Worm (Caenorhabditis elegans): ENCODE data around the gene mpst-7.

Gene mpst-7

DNA sequence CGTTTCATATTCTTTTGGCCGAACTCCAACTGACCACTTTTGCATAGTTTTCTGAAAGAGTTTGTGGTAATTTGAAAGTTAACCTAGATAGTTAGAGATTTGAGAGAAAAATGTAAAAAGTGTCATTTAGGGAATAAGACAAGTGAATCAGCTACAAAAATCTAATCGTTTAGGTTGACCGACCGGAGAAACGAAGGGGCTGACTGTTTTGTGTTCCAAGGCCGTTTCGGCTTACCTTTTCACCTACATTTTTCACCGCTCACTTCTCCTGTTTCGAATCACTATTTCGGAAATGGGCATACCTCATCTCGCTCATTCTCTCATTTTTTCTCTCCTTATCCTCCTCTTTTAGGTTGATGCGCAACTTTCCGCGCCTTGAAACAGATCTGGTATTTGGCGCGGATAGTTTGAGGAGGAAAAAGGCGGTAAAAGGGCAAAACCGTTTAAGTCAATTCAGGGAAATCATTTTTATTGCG lies at the start of gene mpst-7:
mpst-7 (minus strand) TSS at position 51 of the 476 bp plus-strand sequence.
- TF ChIP-seq tra-4 (tag; optimal IDR thresholded peaks at IDR 0.05) (no peak), scrt-1 (GFP tag; IDR thresholded peaks at IDR 0.05) (no peak)

DNA sequence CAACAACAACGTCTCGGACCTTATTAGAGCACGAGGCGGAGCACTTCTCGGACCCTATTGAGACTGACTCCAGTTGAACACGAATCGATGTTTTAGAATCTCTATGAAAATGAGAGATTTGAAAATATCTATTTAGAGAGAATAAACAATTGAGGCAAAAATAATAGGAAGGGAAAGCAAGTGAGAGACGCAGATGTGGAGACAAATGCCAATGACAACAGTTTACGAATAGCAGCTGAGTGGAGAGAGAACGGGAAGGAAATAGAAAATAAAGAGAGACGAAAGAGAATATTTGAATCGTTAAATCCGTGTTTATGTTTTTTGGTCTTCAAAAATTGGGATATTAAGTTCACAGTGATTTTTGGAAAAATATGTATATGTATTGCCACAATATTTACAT lies 48.9 kb upstream of the mpst-7 start:
- no peak for TF ChIP-seq pes-1 (GFP tag; IDR thresholded peaks at IDR 0.05)
- TF ChIP-seq hmbx-1 (tag; optimal IDR thresholded peaks at IDR 0.05): no peak
- TF ChIP-seq ceh-13 (GFP tag; optimal IDR thresholded peaks at IDR 0.05): no peak
- TF ChIP-seq sea-1 (GFP tag; conservative IDR thresholded peaks at IDR 0.05): no peak
- TF ChIP-seq F13C5.2 (tag; optimal IDR thresholded peaks at IDR 0.05): no peak
- TF ChIP-seq hmg-4 (GFP tag; optimal IDR thresholded peaks at IDR 0.05): no peak
- no peak for TF ChIP-seq hnd-1 (tag; optimal IDR thresholded peaks at IDR 0.05)
- no peak for TF ChIP-seq ceh-36 (tag; optimal IDR thresholded peaks at IDR 0.05)
- TF ChIP-seq flt-1 (GFP tag; IDR thresholded peaks at IDR 0.05): no peak
- TF ChIP-seq tbx-37 (GFP tag; conservative IDR thresholded peaks at IDR 0.05): no peak

DNA sequence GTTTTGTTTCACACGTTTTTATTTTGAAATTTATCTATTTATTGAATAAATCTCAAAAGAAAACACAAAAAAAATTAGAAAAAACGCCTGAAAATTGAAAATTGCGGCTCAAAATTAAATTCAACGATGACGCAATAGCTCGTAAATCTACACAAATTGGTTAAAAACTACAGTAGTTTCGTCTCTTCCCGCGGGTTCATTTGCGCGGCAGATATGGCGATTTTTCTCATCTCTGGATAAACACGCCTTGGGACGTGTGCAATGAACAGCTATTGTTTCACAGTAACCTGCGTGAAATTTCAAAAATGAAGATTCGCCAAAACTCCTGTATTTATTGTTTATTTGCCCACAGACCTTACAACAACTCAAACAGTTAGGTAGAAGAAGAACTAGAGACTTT lies 48.3 kb upstream of the mpst-7 start:
- TF ChIP-seq scrt-1 (GFP tag; IDR thresholded peaks at IDR 0.05): no peak
- no peak for TF ChIP-seq B0310.2 (tag; optimal IDR thresholded peaks at IDR 0.05)
- TF ChIP-seq hmg-4 (GFP tag; optimal IDR thresholded peaks at IDR 0.05): no peak
- no peak for TF ChIP-seq ama-1 (optimal IDR thresholded peaks at IDR 0.05)
- no peak for TF ChIP-seq ceh-13 (GFP tag; optimal IDR thresholded peaks at IDR 0.05)
- TF ChIP-seq ceh-36 (tag; optimal IDR thresholded peaks at IDR 0.05): no peak
- TF ChIP-seq hmbx-1 (tag; optimal IDR thresholded peaks at IDR 0.05): no peak
- no peak for TF ChIP-seq tbx-11 (GFP tag; IDR thresholded peaks at IDR 0.05)
- no peak for TF ChIP-seq tra-4 (tag; optimal IDR thresholded peaks at IDR 0.05)
- TF ChIP-seq F13C5.2 (tag; optimal IDR thresholded peaks at IDR 0.05): no peak
- TF ChIP-seq aly-1 (tag; optimal IDR thresholded peaks at IDR 0.05): no peak
- TF ChIP-seq hnd-1 (tag; optimal IDR thresholded peaks at IDR 0.05): no peak
- no peak for TF ChIP-seq ets-7 (tag; optimal IDR thresholded peaks at IDR 0.05)
- no peak for TF ChIP-seq sea-1 (GFP tag; conservative IDR thresholded peaks at IDR 0.05)
- TF ChIP-seq pes-1 (GFP tag; IDR thresholded peaks at IDR 0.05): no peak
- no peak for TF ChIP-seq tbx-37 (GFP tag; conservative IDR thresholded peaks at IDR 0.05)
- no peak for TF ChIP-seq flt-1 (GFP tag; IDR thresholded peaks at IDR 0.05)

DNA sequence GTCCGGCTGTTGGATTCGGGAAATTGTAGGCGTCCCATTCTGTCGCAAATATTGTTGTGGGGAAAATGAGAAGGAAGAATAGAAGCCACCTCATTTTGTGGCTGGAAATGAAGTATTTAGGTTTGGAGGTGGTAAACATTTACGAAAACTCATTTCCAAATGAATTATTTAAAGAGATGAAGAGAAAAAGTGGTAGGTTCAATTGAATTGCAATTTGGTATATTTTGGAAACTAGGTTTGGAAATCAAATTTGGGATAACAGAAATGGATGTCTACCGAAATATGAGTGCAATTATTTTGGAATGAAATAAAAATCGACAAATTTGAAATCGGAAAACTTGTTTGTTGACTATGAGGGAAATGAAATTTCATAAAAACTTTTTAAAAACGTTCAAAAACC lies 47.9 kb upstream of the mpst-7 start, which contains the start of gene F15B9.10:
F15B9.10 (minus strand) TSS at position 101 of the 400 bp plus-strand sequence.
- TF ChIP-seq ama-1 (optimal IDR thresholded peaks at IDR 0.05): no peak
- TF ChIP-seq aly-1 (tag; optimal IDR thresholded peaks at IDR 0.05): no peak
- no peak for TF ChIP-seq hmg-4 (GFP tag; optimal IDR thresholded peaks at IDR 0.05)
- TF ChIP-seq ceh-13 (GFP tag; optimal IDR thresholded peaks at IDR 0.05): no peak
- no peak for TF ChIP-seq hmbx-1 (tag; optimal IDR thresholded peaks at IDR 0.05)
- no peak for TF ChIP-seq ets-7 (tag; optimal IDR thresholded peaks at IDR 0.05)
- TF ChIP-seq scrt-1 (GFP tag; IDR thresholded peaks at IDR 0.05): no peak
- no peak for TF ChIP-seq tra-4 (tag; optimal IDR thresholded peaks at IDR 0.05)
- TF ChIP-seq tbx-37 (GFP tag; conservative IDR thresholded peaks at IDR 0.05): no peak
- no peak for TF ChIP-seq hnd-1 (tag; optimal IDR thresholded peaks at IDR 0.05)
- no peak for TF ChIP-seq ceh-36 (tag; optimal IDR thresholded peaks at IDR 0.05)
- no peak for TF ChIP-seq sea-1 (GFP tag; conservative IDR thresholded peaks at IDR 0.05)
- no peak for TF ChIP-seq tbx-11 (GFP tag; IDR thresholded peaks at IDR 0.05)

DNA sequence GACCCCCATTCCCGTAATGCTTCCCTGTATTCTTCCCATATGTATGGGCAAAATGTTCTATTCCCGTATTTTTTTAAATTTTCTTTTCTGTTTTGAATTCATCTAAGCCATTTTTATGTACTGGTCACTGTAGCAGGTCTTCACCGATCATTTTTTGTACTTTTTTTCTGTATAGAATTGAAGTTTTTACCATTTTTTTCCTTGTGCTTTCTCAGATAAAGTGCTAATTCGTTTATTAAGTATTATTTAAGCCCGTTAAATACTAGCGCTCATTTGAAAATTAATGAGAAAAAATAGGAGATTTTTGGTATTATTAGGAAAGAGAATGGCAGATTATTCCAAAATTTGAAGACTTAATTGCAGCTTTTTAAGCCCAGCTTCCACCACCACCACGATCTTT lies 45.8 kb upstream of the mpst-7 start:
- no peak for TF ChIP-seq pes-1 (GFP tag; IDR thresholded peaks at IDR 0.05)
- TF ChIP-seq ets-7 (tag; optimal IDR thresholded peaks at IDR 0.05): no peak

DNA sequence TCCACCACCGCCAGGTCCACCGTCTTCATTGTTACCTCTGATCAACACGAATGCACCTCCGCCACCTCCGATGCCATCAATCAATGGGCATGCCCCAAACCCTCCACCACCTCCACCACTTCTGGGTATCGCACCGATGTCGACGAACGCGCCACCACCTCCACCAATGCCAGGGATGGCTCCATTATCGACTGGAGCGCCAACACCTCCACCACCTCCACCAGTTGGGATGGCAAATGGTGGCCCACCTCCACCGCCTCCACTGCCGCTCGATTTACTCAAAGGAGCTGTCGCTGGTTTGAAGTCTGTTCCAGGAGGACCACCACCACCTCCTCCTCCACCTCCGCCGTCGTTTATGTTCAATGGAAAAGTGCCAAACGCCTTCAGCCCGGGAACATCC lies 43.4 kb upstream of the mpst-7 start:
- TF ChIP-seq ceh-36 (tag; optimal IDR thresholded peaks at IDR 0.05) (no peak), tbx-37 (GFP tag; conservative IDR thresholded peaks at IDR 0.05) (no peak)

DNA sequence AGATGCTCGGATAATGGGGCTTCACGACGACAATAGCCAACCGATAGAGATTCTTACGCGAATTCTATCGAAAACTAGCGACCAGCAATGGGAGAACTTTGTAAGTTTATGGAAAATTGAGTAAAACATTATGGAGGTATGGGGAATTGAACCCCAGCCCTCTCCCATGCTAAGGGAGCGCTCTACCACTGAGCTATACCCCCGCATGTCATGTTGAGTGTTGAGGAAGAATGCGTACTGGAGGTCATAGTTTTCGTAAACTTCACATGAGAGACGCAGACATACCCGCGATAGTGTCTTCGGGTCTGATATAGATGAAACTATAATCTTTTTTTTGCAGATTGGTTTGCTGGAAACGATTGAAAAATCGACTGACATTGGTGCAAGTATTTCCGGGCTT lies 42.4 kb upstream of the mpst-7 start:
- peak; percentile 88 for TF ChIP-seq tbx-11 (GFP tag; IDR thresholded peaks at IDR 0.05)
- TF ChIP-seq B0310.2 (tag; optimal IDR thresholded peaks at IDR 0.05): peak; percentile 86
- peak; percentile 76 for TF ChIP-seq ceh-13 (GFP tag; optimal IDR thresholded peaks at IDR 0.05)
- peak; percentile 83 for TF ChIP-seq tbx-37 (GFP tag; conservative IDR thresholded peaks at IDR 0.05)
- peak; percentile 86 for TF ChIP-seq ets-7 (tag; optimal IDR thresholded peaks at IDR 0.05)
- peak; percentile 88 for TF ChIP-seq hmg-4 (GFP tag; optimal IDR thresholded peaks at IDR 0.05)
- TF ChIP-seq F13C5.2 (tag; optimal IDR thresholded peaks at IDR 0.05): peak; percentile 70
- TF ChIP-seq sea-1 (GFP tag; conservative IDR thresholded peaks at IDR 0.05): peak; percentile 89
- TF ChIP-seq scrt-1 (GFP tag; IDR thresholded peaks at IDR 0.05): peak; percentile 91
- peak; percentile 89 for TF ChIP-seq flt-1 (GFP tag; IDR thresholded peaks at IDR 0.05)
- peak; percentile 82 for TF ChIP-seq hnd-1 (tag; optimal IDR thresholded peaks at IDR 0.05)
- peak; percentile 84 for TF ChIP-seq ceh-36 (tag; optimal IDR thresholded peaks at IDR 0.05)
- TF ChIP-seq ama-1 (optimal IDR thresholded peaks at IDR 0.05): no peak
- peak; percentile 92 for TF ChIP-seq pes-1 (GFP tag; IDR thresholded peaks at IDR 0.05)
- peak; percentile 88 for TF ChIP-seq aly-1 (tag; optimal IDR thresholded peaks at IDR 0.05)
- peak; percentile 8 for TF ChIP-seq tra-4 (tag; optimal IDR thresholded peaks at IDR 0.05)
- peak; percentile 68 for TF ChIP-seq hmbx-1 (tag; optimal IDR thresholded peaks at IDR 0.05)

DNA sequence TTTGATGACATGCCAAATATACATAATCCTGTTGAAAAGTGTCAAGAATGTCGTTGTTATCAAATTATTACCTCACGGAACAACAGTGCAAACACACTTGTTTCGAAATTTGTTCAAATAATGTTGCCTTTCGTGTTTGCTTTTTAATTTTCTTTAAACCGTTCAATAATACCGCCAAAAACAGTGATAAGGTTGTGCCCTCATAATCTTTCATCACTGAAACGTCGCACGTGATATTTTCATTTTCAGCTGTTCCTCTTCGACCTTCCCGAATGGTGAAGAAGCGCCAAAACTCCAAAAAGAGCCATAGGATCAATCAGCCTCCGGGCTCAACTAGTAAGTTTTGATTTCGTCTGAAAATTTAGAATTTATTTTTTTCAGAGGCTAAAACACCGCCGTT lies 41.1 kb upstream of the mpst-7 start, which contains the start of gene inft-2:
inft-2 (plus strand) TSS at position 248 of the 400 bp plus-strand sequence.
- TF ChIP-seq ceh-13 (GFP tag; optimal IDR thresholded peaks at IDR 0.05) (no peak), tbx-37 (GFP tag; conservative IDR thresholded peaks at IDR 0.05) (no peak), B0310.2 (tag; optimal IDR thresholded peaks at IDR 0.05) (no peak), flt-1 (GFP tag; IDR thresholded peaks at IDR 0.05) (no peak), F13C5.2 (tag; optimal IDR thresholded peaks at IDR 0.05) (no peak), tbx-11 (GFP tag; IDR thresholded peaks at IDR 0.05) (no peak), pes-1 (GFP tag; IDR thresholded peaks at IDR 0.05) (no peak), hnd-1 (tag; optimal IDR thresholded peaks at IDR 0.05) (no peak), scrt-1 (GFP tag; IDR thresholded peaks at IDR 0.05) (no peak)

Data from whole organism, early embryonic.